Worm (Caenorhabditis elegans) whole organism, L4/young adult: Measurements from ENCODE around the gene C10A4.10.

ENCODE experiments used
- W03F9.2 ChIP-seq: fragments of 150-350 bp; optimal IDR thresholded peaks from 2 replicates; lab custom pipeline; 2014; ENCODE audit warnings: missing biosample characterization, missing genetic modification characterization
- dao-5 ChIP-seq: sonication (generic microtip); optimal IDR thresholded peaks from 2 replicates; lab custom pipeline; 2016; ENCODE audit warnings: missing genotype, missing genetic modification characterization, moderate library complexity, missing compliant biosample characterization

DNA sequence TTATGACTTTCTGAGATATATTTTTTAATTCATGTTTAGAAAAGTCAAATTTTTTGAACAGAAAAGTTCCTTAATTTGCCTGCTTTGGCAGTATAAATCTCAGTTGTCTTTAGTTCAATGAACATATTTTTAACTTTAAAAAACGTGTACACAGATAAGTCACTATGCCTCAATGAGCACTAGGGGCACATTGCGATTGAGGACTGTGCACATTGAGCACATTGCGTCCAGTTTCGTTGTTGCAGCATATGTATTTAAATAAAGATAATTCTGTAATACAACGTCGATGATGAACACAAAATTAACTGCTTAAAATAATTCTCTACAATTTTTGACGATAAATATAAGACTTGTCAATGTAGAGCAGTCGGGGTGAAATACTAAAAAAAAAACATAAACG lies 9.1 kb downstream of the C10A4.10 start:
- TF ChIP-seq dao-5 (tag; lab: Kevin White, UChicago), result no peak
- TF ChIP-seq W03F9.2 (tag; lab: Kevin White, UChicago), result no peak
